Fruit fly (Drosophila melanogaster) whole organism, prepupa: ENCODE data around the gene CG32091.

Experiments
- CG3032 ChIP-seq: fragments of 200-800 bp; optimal IDR thresholded peaks from 2 replicates; lab custom pipeline; 2019; ENCODE audit warnings: missing biosample characterization, mild to moderate bottlenecking, missing genetic modification characterization, moderate library complexity
- CG31627 ChIP-seq: fragments of 200-800 bp; sonication (Bioruptor generic); optimal IDR thresholded peaks from 3 replicates; lab custom pipeline; 2016; ENCODE audit warnings: missing biosample characterization, missing genetic modification characterization
- CG6854 ChIP-seq: fragments of 200-800 bp; sonication (Bioruptor generic); optimal IDR thresholded peaks from 2 replicates; lab custom pipeline; 2017; ENCODE audit warnings: missing biosample characterization, mild to moderate bottlenecking, missing genetic modification characterization
- CG8119 ChIP-seq: fragments of 200-800 bp; sonication (Bioruptor generic); IDR thresholded peaks from 3 replicates; pipeline ENCODE4 v1.3.6; 2022; ENCODE audit warnings: missing biosample characterization, missing genetic modification characterization
- CG8632 ChIP-seq: fragments of 200-800 bp; sonication (Bioruptor generic); optimal IDR thresholded peaks from 3 replicates; lab custom pipeline; 2016; ENCODE audit warnings: missing biosample characterization, missing genetic modification characterization
- Gug ChIP-seq: fragments of 200-800 bp; sonication (Bioruptor generic); IDR thresholded peaks from 2 replicates; pipeline ENCODE4 v1.3.6; 2022; ENCODE audit warnings: missing biosample characterization, missing genetic modification characterization
- Smox ChIP-seq: fragments of 200-800 bp; sonication (Bioruptor generic); optimal IDR thresholded peaks from 3 replicates; lab custom pipeline; 2016; ENCODE audit warnings: missing biosample characterization, missing genetic modification characterization
- Sox15 ChIP-seq: fragments of 200-800 bp; sonication (Bioruptor generic); optimal IDR thresholded peaks from 3 replicates; lab custom pipeline; 2016; ENCODE audit warnings: missing biosample characterization, missing genetic modification characterization
- achi ChIP-seq: fragments of 200-800 bp; sonication (Bioruptor generic); optimal IDR thresholded peaks from 3 replicates; lab custom pipeline; 2016; ENCODE audit warnings: missing biosample characterization, missing genetic modification characterization
- esn ChIP-seq: fragments of 200-800 bp; sonication (Bioruptor generic); optimal IDR thresholded peaks from 2 replicates; lab custom pipeline; 2016; ENCODE audit warnings: missing biosample characterization, mild to moderate bottlenecking, missing genetic modification characterization, moderate library complexity
- fkh ChIP-seq: fragments of 200-800 bp; sonication (Bioruptor generic); optimal IDR thresholded peaks from 3 replicates; lab custom pipeline; 2017; ENCODE audit warnings: missing biosample characterization, mild to moderate bottlenecking, missing genetic modification characterization, moderate library complexity

DNA sequence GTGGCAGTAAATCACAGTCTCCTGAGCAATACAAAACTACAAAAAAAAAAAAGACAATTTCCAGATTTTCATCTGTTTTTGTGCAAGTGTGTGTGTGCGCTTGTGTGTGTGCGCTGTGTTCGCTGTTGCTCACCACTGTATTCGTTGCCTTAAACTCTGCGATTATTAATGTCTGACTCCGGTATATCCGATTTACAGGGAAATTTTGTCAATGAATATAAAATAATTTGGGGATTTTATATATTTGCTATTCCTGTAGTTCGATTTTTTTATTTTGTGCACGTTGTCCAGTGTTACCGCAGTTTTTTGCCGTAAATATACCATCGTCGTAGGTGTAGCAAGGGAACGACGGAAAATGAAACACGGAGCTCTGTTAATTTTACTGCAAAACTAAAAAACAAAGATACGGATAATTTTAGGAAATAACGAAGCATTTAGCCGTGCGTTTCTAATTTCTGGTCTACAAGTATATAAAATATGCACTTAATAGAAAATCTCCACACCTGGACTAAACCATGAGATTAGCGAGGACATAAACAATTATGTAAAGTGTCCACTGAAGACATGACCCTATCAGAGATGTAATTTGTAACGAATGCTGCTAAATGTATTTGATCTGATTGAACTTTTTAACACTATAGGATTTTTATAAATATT is 21.9 kb upstream of the CG32091 start, which contains the start of gene Duba:
- TF ChIP-seq Gug (GFP tag; lab: Robert Waterston, UW) = no peak
- no peak for TF ChIP-seq CG31627 (GFP tag; lab: Kevin White, UChicago)
- TF ChIP-seq CG8119 (GFP tag; lab: Robert Waterston, UW) = no peak
- TF ChIP-seq achi (GFP tag; lab: Kevin White, UChicago) = no peak
- TF ChIP-seq CG8632 (GFP tag; lab: Kevin White, UChicago) = no peak
- no peak for TF ChIP-seq CG3032 (tag; lab: Kevin White, UChicago)
- TF ChIP-seq fkh (GFP tag; lab: Kevin White, UChicago) = no peak
- TF ChIP-seq Sox15 (GFP tag; lab: Kevin White, UChicago) = no peak
- no peak for TF ChIP-seq Smox
- no peak for TF ChIP-seq esn (GFP tag; lab: Kevin White, UChicago)
- no peak for TF ChIP-seq CG6854 (GFP tag; lab: Kevin White, UChicago)
